5 worm cellular contexts compared by ENCODE assay signal in the genomic region with DNA sequence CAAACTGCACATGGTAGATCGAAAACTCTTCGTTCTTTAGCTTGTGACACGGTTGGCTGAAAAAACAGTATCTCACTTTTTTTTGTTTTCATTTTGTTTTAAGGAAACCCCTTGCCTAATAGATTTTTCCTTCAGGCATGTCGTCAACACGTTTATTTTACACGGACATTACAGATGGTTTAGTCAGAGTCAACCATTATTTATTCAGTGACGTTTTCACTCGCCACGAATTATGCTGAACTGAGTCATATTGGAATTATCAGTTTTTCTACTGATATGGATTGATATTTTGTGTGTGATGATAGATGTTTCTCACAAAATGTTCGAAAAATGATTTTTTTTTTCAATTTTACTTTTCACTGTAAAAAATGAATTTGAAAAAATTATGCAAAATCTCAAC.
TF ChIP-seq lines count a peak whose summit lies in the region.

No protein-coding gene starts in this region.

TF ChIP-seq in whole organism, L1 larva, 84 proteins besides CTCF, POLR2A, EP300 and RAD21:
- TF ChIP-seq nhr-12 (tag; optimal IDR thresholded peaks at IDR 0.05; lab: Kevin White, UChicago) (no peak), elt-2 (tag; optimal IDR thresholded peaks at IDR 0.05; lab: Kevin White, UChicago) (peak; percentile 22)
TF ChIP-seq in whole organism, L1 larva: peak in this region for 1.

TF ChIP-seq in whole organism, L2 larva, 48 proteins besides CTCF, POLR2A, EP300 and RAD21:
- TF ChIP-seq mbf-1 (tag; optimal IDR thresholded peaks at IDR 0.05; lab: Kevin White, UChicago) (no peak), nhr-237 (tag; optimal IDR thresholded peaks at IDR 0.05; lab: Kevin White, UChicago) (no peak), fos-1 (tag; optimal IDR thresholded peaks at IDR 0.05; lab: Kevin White, UChicago) (peak; percentile 96), lsy-2 (tag; optimal IDR thresholded peaks at IDR 0.05; lab: Kevin White, UChicago) (no peak), crh-2 (tag; optimal IDR thresholded peaks at IDR 0.05; lab: Kevin White, UChicago) (peak; percentile 25), nhr-129 (tag; optimal IDR thresholded peaks at IDR 0.05; lab: Kevin White, UChicago) (no peak), lin-39 (tag; optimal IDR thresholded peaks at IDR 0.05; lab: Kevin White, UChicago) (no peak), nhr-6 (tag; optimal IDR thresholded peaks at IDR 0.05; lab: Kevin White, UChicago) (no peak), nhr-77 (tag; optimal IDR thresholded peaks at IDR 0.05; lab: Kevin White, UChicago) (no peak), skn-1 (tag; optimal IDR thresholded peaks at IDR 0.05; lab: Kevin White, UChicago) (peak; percentile 1), ceh-16 (tag; optimal IDR thresholded peaks at IDR 0.05; lab: Kevin White, UChicago) (no peak), sma-9 (GFP tag; optimal IDR thresholded peaks at IDR 0.05; lab: Kevin White, UChicago) (peak; percentile 53), sma-9 (tag; optimal IDR thresholded peaks at IDR 0.05; lab: Kevin White, UChicago) (no peak), dmd-4 (tag; optimal IDR thresholded peaks at IDR 0.05; lab: Kevin White, UChicago) (no peak), ztf-4 (tag; optimal IDR thresholded peaks at IDR 0.05; lab: Kevin White, UChicago) (no peak), nhr-25 (tag; optimal IDR thresholded peaks at IDR 0.05; lab: Kevin White, UChicago) (no peak), mdl-1 (tag; optimal IDR thresholded peaks at IDR 0.05; lab: Kevin White, UChicago) (no peak), peb-1 (tag; optimal IDR thresholded peaks at IDR 0.05; lab: Kevin White, UChicago) (no peak), ztf-11 (tag; optimal IDR thresholded peaks at IDR 0.05; lab: Kevin White, UChicago) (no peak)
TF ChIP-seq in whole organism, L2 larva: peak in this region for 4.

TF ChIP-seq in whole organism, L3 larva, 47 proteins besides CTCF, POLR2A, EP300 and RAD21:
- TF ChIP-seq pqm-1 (tag; optimal IDR thresholded peaks at IDR 0.05; lab: Kevin White, UChicago) = peak; percentile 57
- TF ChIP-seq elt-1 (tag; optimal IDR thresholded peaks at IDR 0.05; lab: Kevin White, UChicago) = no peak
- peak; percentile 27 for TF ChIP-seq pha-4 (tag; optimal IDR thresholded peaks at IDR 0.05; lab: Kevin White, UChicago)
- no peak for TF ChIP-seq mml-1 (tag; optimal IDR thresholded peaks at IDR 0.05; lab: Kevin White, UChicago)
- no peak for TF ChIP-seq unc-39 (tag; optimal IDR thresholded peaks at IDR 0.05; lab: Kevin White, UChicago)
- TF ChIP-seq mdl-1 (tag; optimal IDR thresholded peaks at IDR 0.05; lab: Kevin White, UChicago) = no peak
- TF ChIP-seq unc-62 (GFP tag; optimal IDR thresholded peaks at IDR 0.05; lab: Kevin White, UChicago) = no peak
- peak; percentile 77 for TF ChIP-seq elt-2 (tag; optimal IDR thresholded peaks at IDR 0.05; lab: Kevin White, UChicago)
- TF ChIP-seq lsy-12 (tag; optimal IDR thresholded peaks at IDR 0.05; lab: Kevin White, UChicago) = no peak
- TF ChIP-seq fos-1 (tag; optimal IDR thresholded peaks at IDR 0.05; lab: Kevin White, UChicago) = peak; percentile 42

TF ChIP-seq in whole organism, L4 larva, 104 proteins besides CTCF, POLR2A, EP300 and RAD21:
- TF ChIP-seq aly-2 (tag; optimal IDR thresholded peaks at IDR 0.05; lab: Kevin White, UChicago) (no peak), dve-1 (tag; optimal IDR thresholded peaks at IDR 0.05; lab: Kevin White, UChicago; ENCODE audit: insufficient read depth) (peak; percentile 54), lin-15B (tag; optimal IDR thresholded peaks at IDR 0.05; lab: Kevin White, UChicago) (no peak), daf-16 (GFP tag; optimal IDR thresholded peaks at IDR 0.05; lab: Kevin White, UChicago) (no peak), daf-16 (tag; optimal IDR thresholded peaks at IDR 0.05; lab: Kevin White, UChicago) (peak; percentile 91), F49E8.2 (tag; optimal IDR thresholded peaks at IDR 0.05; lab: Kevin White, UChicago; ENCODE audit: borderline replicate concordance) (no peak), pqm-1 (tag; optimal IDR thresholded peaks at IDR 0.05; lab: Kevin White, UChicago) (peak; percentile 85), nhr-76 (tag; optimal IDR thresholded peaks at IDR 0.05; lab: Kevin White, UChicago) (no peak), hlh-11 (tag; optimal IDR thresholded peaks at IDR 0.05; lab: Kevin White, UChicago) (peak; percentile 65), dmd-6 (GFP tag; IDR thresholded peaks at IDR 0.05; lab: Robert Waterston, UW) (peak; percentile 66), nhr-28 (tag; optimal IDR thresholded peaks at IDR 0.05; lab: Kevin White, UChicago) (peak; percentile 75)

TF ChIP-seq in whole organism, young adult, 124 proteins besides CTCF, POLR2A, EP300 and RAD21:
- TF ChIP-seq F23B12.7 (tag; optimal IDR thresholded peaks at IDR 0.05; lab: Kevin White, UChicago; ENCODE audit: insufficient read depth) = no peak
- peak; percentile 44 for TF ChIP-seq nhr-80 (tag; optimal IDR thresholded peaks at IDR 0.05; lab: Kevin White, UChicago)
- TF ChIP-seq K12H6.12 (tag; optimal IDR thresholded peaks at IDR 0.05; lab: Kevin White, UChicago) = no peak
